Worm (Caenorhabditis elegans): ENCODE data around the gene F19B10.2.

DNA sequence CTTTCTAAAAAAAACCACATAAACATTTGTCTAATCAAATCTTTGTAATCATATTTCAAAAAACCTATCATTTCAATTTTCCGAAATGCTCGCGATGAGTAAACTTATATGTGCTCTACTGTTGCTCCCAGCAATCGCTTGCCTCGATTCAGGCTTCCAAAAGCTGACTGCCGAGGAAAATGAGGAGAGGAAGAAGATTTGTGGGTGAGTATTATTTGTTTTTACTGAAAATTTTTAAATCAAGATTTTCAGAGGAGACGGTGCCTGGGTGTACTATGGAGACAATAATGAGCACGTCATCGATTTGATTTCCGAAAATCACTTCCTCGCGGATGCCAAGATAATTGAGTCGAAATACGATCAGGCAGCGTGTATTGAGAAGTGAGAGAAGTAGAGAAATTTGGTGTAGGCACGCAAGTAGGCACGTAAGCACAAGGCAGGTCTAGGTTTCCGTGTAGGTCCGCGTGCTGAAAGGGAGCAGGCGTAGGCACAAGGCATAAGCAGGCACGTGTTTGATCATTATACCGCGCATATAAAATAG lies 49.0 kb downstream of the F19B10.2 start, which contains the start of gene C46E10.1:
- no peak for TF ChIP-seq nhr-76 (tag; optimal IDR thresholded peaks at IDR 0.05)
- no peak for TF ChIP-seq pha-4 (tag; optimal IDR thresholded peaks at IDR 0.05)
- no peak for TF ChIP-seq snpc-4 (tag; optimal IDR thresholded peaks at IDR 0.05)
- no peak for TF ChIP-seq ztf-11 (tag; optimal IDR thresholded peaks at IDR 0.05)
- TF ChIP-seq lsy-2 (tag; optimal IDR thresholded peaks at IDR 0.05) = no peak
- TF ChIP-seq nhr-28 (tag; optimal IDR thresholded peaks at IDR 0.05) = no peak
- TF ChIP-seq unc-39 (tag; optimal IDR thresholded peaks at IDR 0.05) = no peak
